Fruit fly (Drosophila melanogaster): ENCODE measurements around the gene meso18E.

DNA sequence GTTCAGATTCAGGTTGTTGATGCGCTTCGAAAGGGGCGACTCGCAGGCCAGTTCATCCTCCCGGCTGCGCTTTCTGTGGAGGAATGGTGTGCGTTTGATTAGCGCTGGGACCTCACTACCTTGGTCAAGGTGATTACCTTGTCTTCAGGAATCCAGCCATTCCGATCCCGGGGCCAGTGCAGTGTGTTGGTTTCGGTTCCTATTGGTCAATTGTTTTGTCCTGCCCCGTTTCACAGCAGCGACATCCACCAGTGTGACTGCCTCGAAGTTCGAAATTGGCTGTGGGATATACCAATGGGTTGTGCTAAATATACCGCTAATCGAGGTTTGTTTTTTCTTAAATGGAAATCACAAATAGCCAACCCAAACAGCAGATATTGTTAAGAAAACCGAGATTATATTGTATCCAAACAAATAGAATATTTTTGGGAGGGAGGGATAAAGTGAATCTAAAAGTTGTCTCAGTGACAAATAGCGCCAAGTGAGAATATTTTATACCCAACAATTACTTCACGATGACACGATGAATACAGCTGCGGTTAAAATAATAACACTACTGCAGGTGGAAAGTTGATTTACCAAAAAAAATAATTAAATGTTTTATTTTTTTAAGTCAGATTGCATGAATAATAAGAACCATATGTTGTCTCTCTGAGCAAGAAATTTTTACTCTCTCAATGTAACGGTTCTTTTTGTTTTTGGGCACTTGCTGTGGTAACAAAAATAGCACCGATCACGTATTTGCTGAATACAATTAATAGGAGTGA lies 17.9 kb downstream of the meso18E start, which contains the start of gene CG14229:
- TF ChIP-seq CG8478 (optimal IDR thresholded peaks at IDR 0.05) = no peak
- no peak for TF ChIP-seq Dll (optimal IDR thresholded peaks at IDR 0.05)
- TF ChIP-seq usp (GFP tag; optimal IDR thresholded peaks at IDR 0.05) = no peak
- no peak for TF ChIP-seq pan (optimal IDR thresholded peaks at IDR 0.05)
- TF ChIP-seq psq (optimal IDR thresholded peaks at IDR 0.05) = no peak
- no peak for TF ChIP-seq EcR (GFP tag; optimal IDR thresholded peaks at IDR 0.05)
